Fruit fly (Drosophila melanogaster) whole organism, embryonic: ENCODE data around the gene Phs.

ENCODE experiments used
- Aef1 ChIP-seq: fragments of 200-800 bp; sonication (Bioruptor generic); IDR thresholded peaks from 3 replicates; pipeline ENCODE4 v1.3.6; 2022; ENCODE audit warnings: missing biosample characterization, missing genetic modification characterization
- B-H1 ChIP-seq: fragments of 200-800 bp; sonication (Bioruptor generic); IDR thresholded peaks from 3 replicates; pipeline ENCODE4 v1.3.6; 2022; ENCODE audit warnings: missing biosample characterization, missing genetic modification characterization
- scrt ChIP-seq: fragments of 200-800 bp; sonication (Bioruptor generic); optimal IDR thresholded peaks from 2 replicates; lab custom pipeline; 2018; ENCODE audit warnings: missing biosample characterization, mild to moderate bottlenecking, missing genetic modification characterization, moderate library complexity

dm6 chr3L:15600051-15600450, 19.6 kb upstream of the Phs start:
- TF ChIP-seq B-H1 (GFP tag; lab: Robert Waterston, UW) (no peak), scrt (GFP tag; lab: Kevin White, UChicago) (no peak), Aef1 (GFP tag; lab: Robert Waterston, UW) (no peak)
